2 fruit fly cellular contexts compared by ENCODE assay signal in genomic region chrX:17581606-17582281, dm6.
A peak's percentile ranks its signal among the peaks of the same experiment; 100 is the strongest.
TF ChIP-seq lines count a peak whose summit lies in the region.

No protein-coding gene starts in this region.

TF ChIP-seq in whole organism, embryonic, 481 proteins besides CTCF, POLR2A, EP300 and RAD21 (continued from another document and continues in another):
- TF ChIP-seq sc (optimal IDR thresholded peaks at IDR 0.05; lab: Kevin White, UChicago) (no peak), sc (GFP tag; optimal IDR thresholded peaks at IDR 0.05; lab: Kevin White, UChicago) (peak; percentile 30), MTF-1 (GFP tag; optimal IDR thresholded peaks at IDR 0.05; lab: Kevin White, UChicago; ENCODE audit: borderline replicate concordance) (no peak), CG31441 (GFP tag; IDR thresholded peaks at IDR 0.05; lab: Robert Waterston, UW) (peak; percentile 48; the same call in 1 of the 2 replicates), pho (GFP tag; optimal IDR thresholded peaks at IDR 0.05; lab: Kevin White, UChicago) (no peak), odd (GFP tag; optimal IDR thresholded peaks at IDR 0.05; lab: Kevin White, UChicago) (no peak), CG6254 (GFP tag; optimal IDR thresholded peaks at IDR 0.05; lab: Kevin White, UChicago) (peak; percentile 11), slbo (GFP tag; IDR thresholded peaks at IDR 0.05; lab: Robert Waterston, UW) (0 out of 2 replicates have a peak, but pooled peaks have one; percentile 13), CG10543 (GFP tag; optimal IDR thresholded peaks at IDR 0.05; lab: Kevin White, UChicago) (no peak), GATAe (GFP tag; conservative IDR thresholded peaks at IDR 0.05; lab: Robert Waterston, UW) (no peak), CG16815 (GFP tag; optimal IDR thresholded peaks at IDR 0.05; lab: Kevin White, UChicago) (peak; percentile 7), prd (optimal IDR thresholded peaks at IDR 0.05; lab: Kevin White, UChicago) (no peak), prd (GFP tag; IDR thresholded peaks at IDR 0.05; lab: Robert Waterston, UW) (peak; percentile 53; the same call in 1 of the 3 replicates), CG2712 (tag; optimal IDR thresholded peaks at IDR 0.05; lab: Kevin White, UChicago) (peak; percentile 66), Xrp1 (GFP tag; IDR thresholded peaks at IDR 0.05; lab: Robert Waterston, UW) (peak; percentile 42; the same call in 1 of the 2 replicates), Side (GFP tag; optimal IDR thresholded peaks at IDR 0.05; lab: Kevin White, UChicago) (no peak), CG31388 (GFP tag; optimal IDR thresholded peaks at IDR 0.05; lab: Kevin White, UChicago) (no peak), CG17829 (tag; optimal IDR thresholded peaks at IDR 0.05; lab: Kevin White, UChicago) (peak; percentile 33), peb (GFP tag; IDR thresholded peaks at IDR 0.05; lab: Robert Waterston, UW) (0 out of 2 replicates have a peak, but pooled peaks have one; percentile 11), Spps (tag; optimal IDR thresholded peaks at IDR 0.05; lab: Kevin White, UChicago) (peak; percentile 27), crol (GFP tag; IDR thresholded peaks at IDR 0.05; lab: Robert Waterston, UW) (peak; percentile 38; the same call in 1 of the 2 replicates), Blimp-1 (GFP tag; optimal IDR thresholded peaks at IDR 0.05; lab: Kevin White, UChicago) (peak; percentile 40), CG12769 (tag; optimal IDR thresholded peaks at IDR 0.05; lab: Kevin White, UChicago) (peak; percentile 16), CG13775 (GFP tag; optimal IDR thresholded peaks at IDR 0.05; lab: Kevin White, UChicago) (peak; percentile 47), p53 (GFP tag; optimal IDR thresholded peaks at IDR 0.05; lab: Kevin White, UChicago) (no peak), CG7556 (GFP tag; optimal IDR thresholded peaks at IDR 0.05; lab: Kevin White, UChicago) (peak; percentile 41), CG2875 (GFP tag; optimal IDR thresholded peaks at IDR 0.05; lab: Kevin White, UChicago) (peak; percentile 16), CG8290 (GFP tag; optimal IDR thresholded peaks at IDR 0.05; lab: Kevin White, UChicago) (no peak), CG8290 (tag; optimal IDR thresholded peaks at IDR 0.05; lab: Kevin White, UChicago) (peak in 1 of 2 experiments; percentile 57), Hr3 (GFP tag; optimal IDR thresholded peaks at IDR 0.05; lab: Kevin White, UChicago) (no peak), Oli (tag; optimal IDR thresholded peaks at IDR 0.05; lab: Kevin White, UChicago) (peak; percentile 48), CG7839 (tag; optimal IDR thresholded peaks at IDR 0.05; lab: Kevin White, UChicago) (peak; percentile 45), cad (GFP tag; optimal IDR thresholded peaks at IDR 0.05; lab: Kevin White, UChicago) (peak; percentile 16), grau (tag; optimal IDR thresholded peaks at IDR 0.05; lab: Kevin White, UChicago) (peak; percentile 44), CG8924 (tag; optimal IDR thresholded peaks at IDR 0.05; lab: Kevin White, UChicago) (peak; percentile 46), CG10654 (GFP tag; optimal IDR thresholded peaks at IDR 0.05; lab: Kevin White, UChicago) (no peak), CG15601 (tag; optimal IDR thresholded peaks at IDR 0.05; lab: Kevin White, UChicago) (peak; percentile 47), Adf1 (GFP tag; IDR thresholded peaks at IDR 0.05; lab: Robert Waterston, UW) (no peak), Xbp1 (GFP tag; optimal IDR thresholded peaks at IDR 0.05; lab: Kevin White, UChicago) (peak; percentile 21), Meics (GFP tag; optimal IDR thresholded peaks at IDR 0.05; lab: Kevin White, UChicago) (peak; percentile 14), ewg (GFP tag; optimal IDR thresholded peaks at IDR 0.05; lab: Kevin White, UChicago) (no peak), D19B (GFP tag; optimal IDR thresholded peaks at IDR 0.05; lab: Kevin White, UChicago) (peak; percentile 90), CoRest (tag; optimal IDR thresholded peaks at IDR 0.05; lab: Kevin White, UChicago) (peak; percentile 37), pzg (GFP tag; optimal IDR thresholded peaks at IDR 0.05; lab: Kevin White, UChicago) (no peak), CG17385 (GFP tag; optimal IDR thresholded peaks at IDR 0.05; lab: Kevin White, UChicago) (no peak), Nf-YC (tag; optimal IDR thresholded peaks at IDR 0.05; lab: Kevin White, UChicago) (peak; percentile 71), dm (GFP tag; optimal IDR thresholded peaks at IDR 0.05; lab: Kevin White, UChicago) (no peak), Dbx (GFP tag; IDR thresholded peaks at IDR 0.05; lab: Robert Waterston, UW) (no peak), abd-A (tag; optimal IDR thresholded peaks at IDR 0.05; lab: Kevin White, UChicago) (no peak), lmd (GFP tag; IDR thresholded peaks at IDR 0.05; lab: Robert Waterston, UW) (no peak), Doc2 (GFP tag; IDR thresholded peaks at IDR 0.05; lab: Robert Waterston, UW) (no peak), Atf3 (GFP tag; optimal IDR thresholded peaks at IDR 0.05; lab: Kevin White, UChicago) (no peak), CG15696 (tag; optimal IDR thresholded peaks at IDR 0.05; lab: Kevin White, UChicago) (peak; percentile 18), CG12391 (tag; optimal IDR thresholded peaks at IDR 0.05; lab: Kevin White, UChicago) (peak; percentile 41), CG6689 (GFP tag; IDR thresholded peaks at IDR 0.05; lab: Robert Waterston, UW) (0 out of 2 replicates have a peak, but pooled peaks have one; percentile 8), kay (GFP tag; optimal IDR thresholded peaks at IDR 0.05; lab: Kevin White, UChicago) (peak; percentile 22), CG4360 (GFP tag; IDR thresholded peaks at IDR 0.05; lab: Robert Waterston, UW) (no peak), CG11504 (tag; optimal IDR thresholded peaks at IDR 0.05; lab: Kevin White, UChicago) (peak; percentile 39), Dp (GFP tag; optimal IDR thresholded peaks at IDR 0.05; lab: Kevin White, UChicago) (no peak), bcd (GFP tag; optimal IDR thresholded peaks at IDR 0.05; lab: Kevin White, UChicago) (peak; percentile 20), CG10267 (tag; optimal IDR thresholded peaks at IDR 0.05; lab: Kevin White, UChicago) (peak; percentile 45), h (optimal IDR thresholded peaks at IDR 0.05; lab: Kevin White, UChicago) (no peak), CG9727 (GFP tag; optimal IDR thresholded peaks at IDR 0.05; lab: Kevin White, UChicago) (peak; percentile 71), dpn (GFP tag; optimal IDR thresholded peaks at IDR 0.05; lab: Kevin White, UChicago) (peak in 1 of 2 experiments; percentile 34), Gug (GFP tag; IDR thresholded peaks at IDR 0.05; lab: Robert Waterston, UW) (no peak), Sox100B (GFP tag; optimal IDR thresholded peaks at IDR 0.05; lab: Kevin White, UChicago) (peak; percentile 10)

TF ChIP-seq in whole organism, prepupa, 60 proteins besides CTCF, POLR2A, EP300 and RAD21 (continued from another document):
- TF ChIP-seq Hr39 (GFP tag; optimal IDR thresholded peaks at IDR 0.05; lab: Kevin White, UChicago) = no peak
- TF ChIP-seq achi (GFP tag; optimal IDR thresholded peaks at IDR 0.05; lab: Kevin White, UChicago) = peak; percentile 59
- TF ChIP-seq CG3919 (GFP tag; optimal IDR thresholded peaks at IDR 0.05; lab: Kevin White, UChicago) = peak; percentile 61
- TF ChIP-seq salr (GFP tag; optimal IDR thresholded peaks at IDR 0.05; lab: Kevin White, UChicago) = peak in 1 of 2 experiments; percentile 50
- TF ChIP-seq CG6792 (GFP tag; optimal IDR thresholded peaks at IDR 0.05; lab: Kevin White, UChicago) = peak; percentile 43
- peak; percentile 4 for TF ChIP-seq CG1621 (tag; optimal IDR thresholded peaks at IDR 0.05; lab: Kevin White, UChicago)
- peak; percentile 12 for TF ChIP-seq net (GFP tag; optimal IDR thresholded peaks at IDR 0.05; lab: Kevin White, UChicago)
- peak; percentile 43 for TF ChIP-seq CG6808 (GFP tag; optimal IDR thresholded peaks at IDR 0.05; lab: Kevin White, UChicago)
- peak; percentile 73 for TF ChIP-seq svp (GFP tag; lab: Kevin White, UChicago)
- no peak for TF ChIP-seq Hr4 (GFP tag; optimal IDR thresholded peaks at IDR 0.05; lab: Kevin White, UChicago)
- TF ChIP-seq CG15336 (GFP tag; IDR thresholded peaks at IDR 0.05; lab: Robert Waterston, UW) = no peak
- no peak for TF ChIP-seq cyc (GFP tag; optimal IDR thresholded peaks at IDR 0.05; lab: Kevin White, UChicago)
- peak; percentile 39 for TF ChIP-seq pdm3 (GFP tag; optimal IDR thresholded peaks at IDR 0.05; lab: Kevin White, UChicago)
- peak; percentile 5 for TF ChIP-seq Met (GFP tag; optimal IDR thresholded peaks at IDR 0.05; lab: Kevin White, UChicago)
- no peak for TF ChIP-seq CG11294 (GFP tag; IDR thresholded peaks at IDR 0.05; lab: Robert Waterston, UW)
- peak; percentile 59 for TF ChIP-seq CG10669 (GFP tag; optimal IDR thresholded peaks at IDR 0.05; lab: Kevin White, UChicago)
- peak; percentile 83 for TF ChIP-seq Eip78C (GFP tag; lab: Kevin White, UChicago)
- TF ChIP-seq Hr38 (GFP tag; optimal IDR thresholded peaks at IDR 0.05; lab: Kevin White, UChicago) = no peak
- peak; percentile 8 for TF ChIP-seq Smox (GFP tag; optimal IDR thresholded peaks at IDR 0.05; lab: Kevin White, UChicago)
- no peak for TF ChIP-seq Lpt (GFP tag; optimal IDR thresholded peaks at IDR 0.05; lab: Kevin White, UChicago)
- peak; percentile 23 for TF ChIP-seq Sox102F (GFP tag; optimal IDR thresholded peaks at IDR 0.05; lab: Kevin White, UChicago)
- TF ChIP-seq CG8319 (GFP tag; optimal IDR thresholded peaks at IDR 0.05; lab: Kevin White, UChicago) = peak; percentile 18
- TF ChIP-seq CG16779 (tag; optimal IDR thresholded peaks at IDR 0.05; lab: Kevin White, UChicago) = no peak
- TF ChIP-seq lz (GFP tag; optimal IDR thresholded peaks at IDR 0.05; lab: Kevin White, UChicago) = no peak
- peak; percentile 21 for TF ChIP-seq fd59A (GFP tag; optimal IDR thresholded peaks at IDR 0.05; lab: Kevin White, UChicago)
- peak; percentile 32 for TF ChIP-seq CG3032 (tag; optimal IDR thresholded peaks at IDR 0.05; lab: Kevin White, UChicago)
- TF ChIP-seq CG11902 (GFP tag; optimal IDR thresholded peaks at IDR 0.05; lab: Kevin White, UChicago) = peak; percentile 11
- peak; percentile 38 to 72 for TF ChIP-seq ss (GFP tag; optimal IDR thresholded peaks at IDR 0.05; lab: Kevin White, UChicago)
- TF ChIP-seq topi (GFP tag; optimal IDR thresholded peaks at IDR 0.05; lab: Kevin White, UChicago) = no peak
- peak; percentile 42 for TF ChIP-seq esn (GFP tag; optimal IDR thresholded peaks at IDR 0.05; lab: Kevin White, UChicago)
- peak; percentile 54 for TF ChIP-seq Ets96B (tag; optimal IDR thresholded peaks at IDR 0.05; lab: Kevin White, UChicago)
- TF ChIP-seq fd85E (GFP tag; optimal IDR thresholded peaks at IDR 0.05; lab: Kevin White, UChicago) = no peak
- TF ChIP-seq spab (GFP tag; optimal IDR thresholded peaks at IDR 0.05; lab: Kevin White, UChicago) = peak; percentile 43
- peak; percentile 40 for TF ChIP-seq CG34406 (GFP tag; optimal IDR thresholded peaks at IDR 0.05; lab: Kevin White, UChicago)
- TF ChIP-seq CG6163 (GFP tag; IDR thresholded peaks at IDR 0.05; lab: Robert Waterston, UW) = no peak
- peak; percentile 54 for TF ChIP-seq CG8632 (GFP tag; optimal IDR thresholded peaks at IDR 0.05; lab: Kevin White, UChicago)
- TF ChIP-seq CG6276 (GFP tag; optimal IDR thresholded peaks at IDR 0.05; lab: Kevin White, UChicago) = no peak
- 0 out of 2 replicates have a peak, but pooled peaks have one; percentile 13 for TF ChIP-seq Gug (GFP tag; IDR thresholded peaks at IDR 0.05; lab: Robert Waterston, UW)
- TF ChIP-seq CG31627 (GFP tag; optimal IDR thresholded peaks at IDR 0.05; lab: Kevin White, UChicago) = no peak
